Worm (Caenorhabditis elegans) whole organism, L4 larva: ENCODE data around the gene F40F8.1.

Experiments used
- D1046.2 ChIP-seq: fragments of 200-800 bp; sonication (Bioruptor generic); IDR thresholded peaks from 2 replicates; pipeline ENCODE4 v1.3.6; 2022; ENCODE audit warnings: missing genetic modification characterization, missing compliant biosample characterization
- F26F4.8 ChIP-seq: fragments of 200-800 bp; sonication (Bioruptor generic); conservative IDR thresholded peaks from 2 replicates; pipeline ENCODE4 v1.3.6; 2022; ENCODE audit warnings: missing genetic modification characterization, missing compliant biosample characterization
- F49E8.2 ChIP-seq: sonication (generic microtip); optimal IDR thresholded peaks from 2 replicates; lab custom pipeline; 2016; ENCODE audit warnings: missing compliant biosample characterization, mild to moderate bottlenecking, missing genetic modification characterization, borderline replicate concordance
- T20F7.1 ChIP-seq: fragments of 200-800 bp; sonication (Bioruptor generic); optimal IDR thresholded peaks from 2 replicates; lab custom pipeline; 2018; ENCODE audit warnings: mild to moderate bottlenecking, missing genetic modification characterization, missing compliant biosample characterization
- Y5F2A.4 ChIP-seq: fragments of 200-800 bp; sonication (Bioruptor generic); optimal IDR thresholded peaks from 2 replicates; lab custom pipeline; 2018; ENCODE audit warnings: mild to moderate bottlenecking, missing genetic modification characterization, missing compliant biosample characterization
- aha-1 ChIP-seq: fragments of 150-350 bp; peaks from one replicate; lab custom pipeline; 2014; ENCODE audit warnings: missing biosample characterization, missing genetic modification characterization
- aly-2 ChIP-seq: sonication (generic microtip); optimal IDR thresholded peaks from 2 replicates; lab custom pipeline; 2018; ENCODE audit warnings: missing biosample characterization, missing genetic modification characterization
- cey-2 ChIP-seq: sonication (generic microtip); optimal IDR thresholded peaks from 3 replicates; lab custom pipeline; 2017; ENCODE audit warnings: missing genetic modification characterization, mild to moderate bottlenecking, missing compliant biosample characterization, antibody characterized with exemption, borderline replicate concordance; ENCODE audit not compliant: insufficient read depth
- ctbp-1 ChIP-seq: fragments of 200-800 bp; sonication (Bioruptor generic); IDR thresholded peaks from 2 replicates; pipeline ENCODE4 v1.3.6; 2022; ENCODE audit warnings: missing genetic modification reagents, missing genetic modification characterization, missing compliant biosample characterization
- dmd-6 ChIP-seq: fragments of 200-800 bp; sonication (Bioruptor generic); IDR thresholded peaks from 2 replicates; pipeline ENCODE4 v1.3.6; 2022; ENCODE audit warnings: missing genetic modification reagents, missing genetic modification characterization, missing compliant biosample characterization
- dve-1 ChIP-seq: sonication (generic microtip); optimal IDR thresholded peaks from 2 replicates; lab custom pipeline; 2017; ENCODE audit warnings: antibody characterized with exemption, mild to moderate bottlenecking, missing genetic modification characterization, missing compliant biosample characterization; ENCODE audit not compliant: insufficient read depth
- fkh-10 ChIP-seq: fragments of 150-350 bp; optimal IDR thresholded peaks from 2 replicates; lab custom pipeline; 2014; ENCODE audit warnings: missing biosample characterization, missing genetic modification reagents, missing genetic modification characterization
- fos-1 ChIP-seq: fragments of 150-350 bp; optimal IDR thresholded peaks from 2 replicates; lab custom pipeline; 2014; ENCODE audit warnings: missing biosample characterization, missing genetic modification characterization
- hlh-11 ChIP-seq: fragments of 200-800 bp; sonication (Bioruptor generic); optimal IDR thresholded peaks from 2 replicates; lab custom pipeline; 2018; ENCODE audit warnings: mild to moderate bottlenecking, missing genetic modification characterization, missing compliant biosample characterization
- hlh-30 ChIP-seq: sonication (generic microtip); optimal IDR thresholded peaks from 2 replicates; lab custom pipeline; 2017; ENCODE audit warnings: antibody characterized with exemption, mild to moderate bottlenecking, missing genetic modification characterization, missing compliant biosample characterization; ENCODE audit not compliant: insufficient read depth
- lin-39 ChIP-seq: fragments of 150-350 bp; optimal IDR thresholded peaks from 2 replicates; lab custom pipeline; 2014; ENCODE audit warnings: missing biosample characterization, missing genetic modification reagents, missing genetic modification characterization
- lsy-2 ChIP-seq, 2 experiments: fragments of 150-350 bp in 1 of 2; sonication (generic microtip) in 1 of 2; optimal IDR thresholded peaks; 2 replicates each; lab custom pipeline; 2014 to 2017; ENCODE audit warnings: missing biosample characterization in 2 of 2, missing genetic modification characterization in 2 of 2
- madf-5 ChIP-seq, 2 experiments: fragments of 200-800 bp; sonication (Bioruptor generic); IDR thresholded peaks; 2 replicates each; pipeline ENCODE4 v1.3.6; 2022; ENCODE audit warnings: missing compliant biosample characterization in 2 of 2, missing genetic modification characterization in 2 of 2
- mdl-1 ChIP-seq, 2 experiments: fragments of 150-350 bp in 1 of 2; sonication (generic microtip) in 1 of 2; optimal IDR thresholded peaks; 2 replicates each; lab custom pipeline; 2014 to 2017; ENCODE audit warnings: missing biosample characterization in 2 of 2, missing genetic modification characterization in 2 of 2
- mxl-2 ChIP-seq: fragments of 200-800 bp; sonication (Bioruptor generic); conservative IDR thresholded peaks from 2 replicates; pipeline ENCODE4 v1.3.6; 2022; ENCODE audit warnings: missing genetic modification reagents, missing genetic modification characterization, missing compliant biosample characterization
- mxl-3 ChIP-seq: fragments of 200-800 bp; sonication (Bioruptor generic); optimal IDR thresholded peaks from 2 replicates; lab custom pipeline; 2018; ENCODE audit warnings: mild to moderate bottlenecking, missing genetic modification characterization, missing compliant biosample characterization
- nhr-28 ChIP-seq: fragments of 150-350 bp; optimal IDR thresholded peaks from 2 replicates; lab custom pipeline; 2014; ENCODE audit warnings: missing biosample characterization, missing genetic modification characterization
- nhr-6 ChIP-seq: fragments of 150-350 bp; optimal IDR thresholded peaks from 2 replicates; lab custom pipeline; 2014; ENCODE audit warnings: missing biosample characterization, missing genetic modification characterization
- nhr-76 ChIP-seq: fragments of 150-350 bp; optimal IDR thresholded peaks from 2 replicates; lab custom pipeline; 2014; ENCODE audit warnings: missing biosample characterization, missing genetic modification characterization
- pha-4 ChIP-seq, 2 experiments: fragments of 150-350 bp in 1 of 2; fragments of 200-800 bp in 1 of 2; sonication (Bioruptor generic) in 1 of 2; IDR thresholded peaks in 1 of 2; optimal IDR thresholded peaks in 1 of 2; 2 replicates each; pipeline versions ENCODE4 v1.3.6 to Lab custom; 2014 to 2022; ENCODE audit warnings: missing genetic modification characterization in 2 of 2, missing genetic modification reagents in 2 of 2, missing biosample characterization in 1 of 2, missing compliant biosample characterization in 1 of 2
- pqm-1 ChIP-seq: sonication (generic microtip); optimal IDR thresholded peaks from 2 replicates; lab custom pipeline; 2017; ENCODE audit warnings: missing biosample characterization, missing genetic modification characterization
- rbr-2 ChIP-seq: sonication (generic microtip); optimal IDR thresholded peaks from 2 replicates; lab custom pipeline; 2016; ENCODE audit warnings: missing genotype, missing genetic modification characterization, missing compliant biosample characterization
- saeg-2 ChIP-seq: fragments of 200-800 bp; sonication (Bioruptor generic); IDR thresholded peaks from 2 replicates; pipeline ENCODE4 v1.3.6; 2022; ENCODE audit warnings: missing genetic modification reagents, missing genetic modification characterization, missing compliant biosample characterization
- sdz-12 ChIP-seq: fragments of 200-800 bp; sonication (Bioruptor generic); optimal IDR thresholded peaks from 2 replicates; lab custom pipeline; 2018; ENCODE audit warnings: mild to moderate bottlenecking, missing genetic modification characterization, missing compliant biosample characterization
- set-16 ChIP-seq: fragments of 200-800 bp; sonication (Bioruptor generic); IDR thresholded peaks from 2 replicates; pipeline ENCODE4 v1.3.6; 2022; ENCODE audit warnings: missing genetic modification reagents, missing genetic modification characterization, missing compliant biosample characterization
- spr-3 ChIP-seq: fragments of 200-800 bp; sonication (Bioruptor generic); optimal IDR thresholded peaks from 2 replicates; lab custom pipeline; 2018; ENCODE audit warnings: mild to moderate bottlenecking, missing genetic modification characterization, missing compliant biosample characterization
- unc-130 ChIP-seq: sonication (generic microtip); optimal IDR thresholded peaks from 2 replicates; lab custom pipeline; 2016; ENCODE audit warnings: missing genetic modification reagents, missing genetic modification characterization, missing compliant biosample characterization
- unc-62 ChIP-seq, 3 experiments: fragments of 150-350 bp in 1 of 3; sonication (generic microtip); optimal IDR thresholded peaks in 2 of 3; peaks in 1 of 3; 1 replicate in 1 of 3; 2 replicates in 2 of 3; lab custom pipeline; 2014 to 2017; ENCODE audit warnings: missing biosample characterization in 3 of 3, missing genetic modification characterization in 3 of 3, missing genetic modification reagents in 3 of 3, missing genotype in 1 of 3
- vab-7 ChIP-seq: fragments of 200-800 bp; sonication (Bioruptor generic); IDR thresholded peaks from 2 replicates; pipeline ENCODE4 v1.3.6; 2022; ENCODE audit warnings: missing genetic modification reagents, missing genetic modification characterization, missing compliant biosample characterization
- ztf-11 ChIP-seq: fragments of 150-350 bp; optimal IDR thresholded peaks from 2 replicates; lab custom pipeline; 2014; ENCODE audit warnings: missing biosample characterization, missing genetic modification characterization

Gene F40F8.1

DNA sequence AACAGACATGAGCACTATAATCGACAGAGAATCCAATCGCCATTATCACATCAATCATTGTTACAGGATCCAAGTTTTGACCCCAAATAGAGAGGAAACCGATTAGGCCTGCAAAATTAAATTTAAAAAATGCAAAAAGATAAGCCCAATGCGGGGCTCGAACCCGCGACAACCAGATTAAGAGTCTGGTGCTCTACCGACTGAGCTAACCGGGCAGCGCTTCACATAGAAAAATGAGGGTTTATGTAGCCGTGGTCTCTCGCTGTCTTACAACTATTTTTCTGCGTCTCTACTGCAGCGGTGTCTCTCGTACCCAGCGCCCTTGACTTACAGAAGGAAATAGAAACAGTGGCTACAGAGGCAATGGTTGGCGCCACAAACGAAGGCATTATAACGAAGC lies 30.2 kb downstream of the F40F8.1 start (continued):
- no peak for TF ChIP-seq ztf-11 (tag; lab: Kevin White, UChicago)
- peak; percentile 14 for TF ChIP-seq unc-130 (GFP tag; lab: Kevin White, UChicago)
- peak; percentile 72; the same call in 1 of the 2 replicates for TF ChIP-seq pha-4 (GFP tag; IDR thresholded peaks at IDR 0.05; lab: Robert Waterston, UW)
- TF ChIP-seq pha-4 (tag; optimal IDR thresholded peaks at IDR 0.05; lab: Kevin White, UChicago), result no peak
- no peak for TF ChIP-seq fos-1
- no peak; the same call in 1 of the 2 replicates for TF ChIP-seq set-16
- TF ChIP-seq cey-2 (tag; lab: Kevin White, UChicago), result no peak
- 0 out of 4 replicates have a peak, but pooled peaks of 1 of the 2 experiments have one; percentile 52 for TF ChIP-seq madf-5 (GFP tag; IDR thresholded peaks at IDR 0.05; lab: Robert Waterston, UW)
- no peak for TF ChIP-seq nhr-76 (tag; lab: Kevin White, UChicago)
- TF ChIP-seq mdl-1 (tag; optimal IDR thresholded peaks at IDR 0.05; lab: Kevin White, UChicago), result no peak
- peak; percentile 3 for TF ChIP-seq T20F7.1 (GFP tag; lab: Kevin White, UChicago)
- peak; percentile 56 for TF ChIP-seq rbr-2 (tag; lab: Kevin White, UChicago)
- peak; percentile 83; the same call in 1 of the 2 replicates for TF ChIP-seq D1046.2 (GFP tag; lab: Robert Waterston, UW)
- no peak for TF ChIP-seq pqm-1 (tag; lab: Kevin White, UChicago)
- 0 out of 2 replicates have a peak, but pooled peaks have one; percentile 57 for TF ChIP-seq ctbp-1 (GFP tag; lab: Robert Waterston, UW)
- TF ChIP-seq F26F4.8 (GFP tag; lab: Robert Waterston, UW), result peak; percentile 70; the same call in 1 of the 2 replicates
- no peak for TF ChIP-seq lin-39 (tag; lab: Kevin White, UChicago)
- no peak for TF ChIP-seq nhr-6 (tag; lab: Kevin White, UChicago)
- TF ChIP-seq aly-2 (tag; lab: Kevin White, UChicago), result no peak

DNA sequence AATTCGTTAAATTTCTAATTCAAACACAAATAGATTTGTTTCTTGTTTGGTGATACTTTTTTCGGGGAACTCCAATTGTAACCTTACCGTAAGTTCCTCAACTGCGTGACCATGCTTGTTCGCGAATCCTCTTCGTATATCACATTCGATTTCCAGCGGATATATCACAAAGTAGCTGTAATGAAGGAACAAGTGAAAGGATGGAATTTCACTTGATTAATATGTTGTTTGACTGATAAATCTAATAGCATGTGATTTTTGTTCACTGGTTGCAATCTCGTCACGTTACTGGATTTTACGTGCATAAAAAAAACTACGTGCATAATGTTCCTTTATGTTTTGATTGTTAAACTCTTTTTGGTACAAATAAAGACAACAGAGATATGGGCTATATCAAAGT lies 34.2 kb downstream of the F40F8.1 start:
- no peak for TF ChIP-seq vab-7
- no peak for TF ChIP-seq F26F4.8 (GFP tag; lab: Robert Waterston, UW)
- TF ChIP-seq dmd-6 (GFP tag; lab: Robert Waterston, UW), result no peak
- peak; percentile 5 for TF ChIP-seq nhr-28
- no peak for TF ChIP-seq spr-3
- TF ChIP-seq hlh-11 (tag; lab: Kevin White, UChicago), result no peak
- peak; percentile 65 for TF ChIP-seq aha-1
- TF ChIP-seq unc-130 (GFP tag; lab: Kevin White, UChicago), result no peak
- no peak for TF ChIP-seq sdz-12 (GFP tag; lab: Kevin White, UChicago)
- TF ChIP-seq F49E8.2, result no peak
- no peak for TF ChIP-seq saeg-2 (GFP tag; lab: Robert Waterston, UW)

DNA sequence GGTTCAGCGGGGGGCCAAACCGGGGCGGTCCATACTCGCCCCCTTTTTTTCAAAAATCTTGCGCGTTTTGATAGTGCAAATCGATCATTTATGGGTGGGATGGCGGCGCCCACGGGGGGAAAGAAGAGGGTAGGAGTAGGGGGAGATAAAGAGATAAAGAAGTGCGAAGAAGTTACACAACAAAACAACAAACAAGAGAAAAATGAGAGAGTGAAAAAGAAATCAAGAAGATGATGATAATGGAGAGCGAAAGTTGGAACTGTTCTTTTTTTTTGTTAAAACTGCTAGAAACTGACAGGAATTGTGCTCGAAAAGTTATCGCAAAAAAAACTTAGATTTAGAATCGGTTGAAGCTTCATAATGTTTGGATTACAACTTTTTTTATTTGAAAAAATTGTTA lies 34.9 kb downstream of the F40F8.1 start, which contains the start of gene ptr-13:
Gene ptr-13, minus strand, starts transcription at position 92 of the 400 bp plus-strand sequence.
- TF ChIP-seq aha-1 (peak; percentile 6), dve-1 (tag; lab: Kevin White, UChicago) (no peak), fkh-10 (GFP tag; lab: Kevin White, UChicago) (no peak), unc-62 (GFP tag; optimal IDR thresholded peaks at IDR 0.05 in 1 of 2; lab: Kevin White, UChicago) (no peak), unc-62 (tag; optimal IDR thresholded peaks at IDR 0.05; lab: Kevin White, UChicago) (no peak), nhr-28 (peak; percentile 41)

DNA sequence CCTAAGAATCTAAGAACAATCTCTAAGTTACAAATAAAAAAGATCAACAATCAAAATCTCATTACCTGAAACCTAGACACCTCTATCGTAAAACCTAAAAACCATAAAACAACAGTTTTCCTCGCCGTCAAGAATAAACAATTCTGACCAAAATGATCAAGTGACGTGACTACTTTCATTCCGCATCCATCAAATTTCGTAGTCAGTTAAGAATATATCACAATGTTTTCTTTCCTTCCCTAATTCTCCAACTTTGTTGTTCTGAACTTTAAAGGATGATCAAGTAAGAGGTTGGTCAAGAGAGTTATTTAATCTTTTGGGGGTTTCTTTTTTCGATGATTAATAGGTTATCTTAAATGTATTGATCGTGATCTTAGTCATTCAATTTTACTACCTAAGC lies 35.8 kb downstream of the F40F8.1 start:
- TF ChIP-seq lsy-2 (tag; optimal IDR thresholded peaks at IDR 0.05; lab: Kevin White, UChicago) (no peak), mxl-3 (no peak), mxl-2 (GFP tag; lab: Robert Waterston, UW) (no peak), hlh-30 (tag; lab: Kevin White, UChicago) (peak; percentile 23), nhr-28 (peak; percentile 67), Y5F2A.4 (GFP tag; lab: Kevin White, UChicago) (no peak)
